Fruit fly (Drosophila melanogaster) whole organism, adult: Measurements from ENCODE around the gene aqrs.
"Not testable (repeated sequence)": the region's sequence is repeated elsewhere in the genome, so short reads cannot be mapped to it uniquely, and the experiment has no call there.

Experiments
- CG11617 ChIP-seq: fragments of 200-800 bp; sonication (Bioruptor generic); optimal IDR thresholded peaks from 2 replicates; lab custom pipeline; 2017; ENCODE audit warnings: mild to moderate bottlenecking, missing biosample characterization, missing genetic modification reagents, missing genetic modification characterization
- CG12768 ChIP-seq: fragments of 200-800 bp; sonication (Bioruptor generic); optimal IDR thresholded peaks from 2 replicates; lab custom pipeline; 2017; ENCODE audit warnings: missing biosample characterization, missing genetic modification characterization, mild to moderate bottlenecking, moderate library complexity, missing genetic modification reagents
- CG14711 ChIP-seq: fragments of 200-800 bp; sonication (Bioruptor generic); optimal IDR thresholded peaks from 2 replicates; lab custom pipeline; 2018; ENCODE audit warnings: missing biosample characterization, mild to moderate bottlenecking, missing genetic modification characterization, moderate library complexity
- CG1620 ChIP-seq: fragments of 200-800 bp; sonication (Bioruptor generic); optimal IDR thresholded peaks from 2 replicates; lab custom pipeline; 2016; ENCODE audit warnings: missing biosample characterization, missing genetic modification characterization
- CG33017 ChIP-seq: fragments of 200-800 bp; sonication (Bioruptor generic); optimal IDR thresholded peaks from 2 replicates; lab custom pipeline; 2018; ENCODE audit warnings: missing biosample characterization, mild to moderate bottlenecking, missing genetic modification characterization, moderate library complexity
- CG5204 ChIP-seq: fragments of 200-800 bp; sonication (Bioruptor generic); optimal IDR thresholded peaks from 2 replicates; lab custom pipeline; 2016; ENCODE audit warnings: missing biosample characterization, missing genetic modification characterization
- CG7045 ChIP-seq: fragments of 200-800 bp; sonication (Bioruptor generic); optimal IDR thresholded peaks from 2 replicates; lab custom pipeline; 2017; ENCODE audit warnings: missing biosample characterization, mild to moderate bottlenecking, missing genetic modification characterization
- CG7101 ChIP-seq: fragments of 200-800 bp; sonication (Bioruptor generic); optimal IDR thresholded peaks from 2 replicates; lab custom pipeline; 2018; ENCODE audit warnings: missing biosample characterization, mild to moderate bottlenecking, missing genetic modification characterization, moderate library complexity
- Clk ChIP-seq: fragments of 200-800 bp; sonication (Bioruptor generic); optimal IDR thresholded peaks from 2 replicates; lab custom pipeline; 2017; ENCODE audit warnings: missing biosample characterization, missing genetic modification characterization
- Crg-1 ChIP-seq: fragments of 200-800 bp; sonication (Bioruptor generic); optimal IDR thresholded peaks from 2 replicates; lab custom pipeline; 2016; ENCODE audit warnings: missing biosample characterization, missing genetic modification characterization
- Hr96 ChIP-seq: fragments of 200-800 bp; sonication (Bioruptor generic); optimal IDR thresholded peaks from 2 replicates; lab custom pipeline; 2016; ENCODE audit warnings: missing biosample characterization, missing genetic modification characterization
- Mnt ChIP-seq: fragments of 200-800 bp; sonication (Bioruptor generic); optimal IDR thresholded peaks from 2 replicates; lab custom pipeline; 2016; ENCODE audit warnings: missing biosample characterization, mild to moderate bottlenecking, missing genetic modification characterization
- bab1 ChIP-seq: fragments of 200-800 bp; sonication (Bioruptor generic); optimal IDR thresholded peaks from 3 replicates; lab custom pipeline; 2019; ENCODE audit warnings: missing biosample characterization, mild to moderate bottlenecking, missing genetic modification characterization, moderate library complexity
- cic ChIP-seq: fragments of 200-800 bp; sonication (Bioruptor generic); optimal IDR thresholded peaks from 2 replicates; lab custom pipeline; 2017; ENCODE audit warnings: missing biosample characterization, mild to moderate bottlenecking, missing genetic modification characterization, moderate library complexity
- cnc ChIP-seq, 2 experiments: fragments of >200 bp; optimal IDR thresholded peaks; 2 replicates each; lab custom pipeline; 2017
- kay ChIP-seq: fragments of 200-800 bp; sonication (Bioruptor generic); peaks from one replicate; lab custom pipeline; 2016; ENCODE audit warnings: missing biosample characterization, missing genetic modification characterization, borderline replicate concordance
- ovo ChIP-seq: fragments of 200-800 bp; sonication (Bioruptor generic); optimal IDR thresholded peaks from 2 replicates; lab custom pipeline; 2016; ENCODE audit warnings: missing biosample characterization, missing genetic modification characterization
- pad ChIP-seq: fragments of 200-800 bp; sonication (Bioruptor generic); optimal IDR thresholded peaks from 3 replicates; lab custom pipeline; 2017; ENCODE audit warnings: missing biosample characterization, missing genetic modification characterization, mild to moderate bottlenecking, moderate library complexity, missing genetic modification reagents
- tj ChIP-seq: fragments of 200-800 bp; sonication (Bioruptor generic); optimal IDR thresholded peaks from 3 replicates; lab custom pipeline; 2017; ENCODE audit warnings: missing biosample characterization, mild to moderate bottlenecking, missing genetic modification characterization, moderate library complexity
- toe ChIP-seq: fragments of 200-800 bp; sonication (Bioruptor generic); optimal IDR thresholded peaks from 2 replicates; lab custom pipeline; 2016; ENCODE audit warnings: missing biosample characterization, missing genetic modification characterization

aqrs gene

DNA sequence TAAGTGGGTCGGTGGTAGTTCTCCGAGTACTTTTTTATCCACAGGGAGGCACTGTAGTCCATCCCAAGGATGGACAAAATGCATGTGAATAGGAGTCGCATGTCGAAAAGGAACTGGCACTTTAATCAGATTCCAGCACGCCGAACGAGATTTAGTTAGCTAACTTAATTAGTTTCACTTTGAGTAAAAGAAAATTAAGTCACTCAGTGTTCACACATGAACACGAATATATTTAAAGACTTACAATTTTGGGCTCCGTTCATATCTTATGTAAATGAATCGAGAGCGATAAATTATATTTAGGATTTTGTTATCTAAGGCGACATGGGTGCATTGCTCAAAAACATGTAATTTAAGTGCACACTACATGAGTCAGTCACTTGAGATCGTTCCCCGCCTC lies at the start of gene aqrs:
TSS of gene aqrs (minus strand) at position 101 of the 400 bp plus-strand sequence.
- TF ChIP-seq CG1620, Hr96, toe (GFP tag; lab: Kevin White, UChicago): not testable (repeated sequence)

dm6 chr3R:28806402-28806801 lies 48.4 kb upstream of the aqrs start, which contains the start of gene CheB98a:
Gene CheB98a (plus strand): TSS chr3R:28806702.
- TF ChIP-seq CG7101, result no peak
- TF ChIP-seq tj (GFP tag; lab: Kevin White, UChicago), result no peak
- TF ChIP-seq pad (GFP tag; lab: Kevin White, UChicago), result no peak
- no peak for TF ChIP-seq Mnt (GFP tag; lab: Kevin White, UChicago)

DNA sequence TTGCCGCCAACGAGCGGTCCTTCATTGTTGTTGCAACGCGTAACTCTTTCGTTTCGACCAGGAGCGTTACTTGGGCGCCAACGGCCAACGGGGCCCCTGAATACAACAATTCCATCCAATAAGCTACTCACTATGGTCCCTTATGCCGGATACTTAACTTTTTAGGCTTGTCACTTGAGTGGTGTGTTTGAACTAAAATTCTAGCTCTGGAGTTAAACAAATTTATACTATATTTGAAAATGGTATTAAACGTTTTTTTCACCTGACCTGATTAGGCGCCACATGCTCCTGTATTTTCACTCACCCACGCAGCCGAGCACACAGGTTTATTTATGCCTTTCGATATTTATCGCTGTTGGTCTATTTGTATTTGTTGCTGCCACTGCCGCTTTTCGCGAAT lies 47.1 kb upstream of the aqrs start:
- TF ChIP-seq Crg-1 (no peak), bab1 (GFP tag; lab: Kevin White, UChicago) (no peak), CG33017 (tag; lab: Kevin White, UChicago) (no peak), CG1620 (GFP tag; lab: Kevin White, UChicago) (no peak), tj (GFP tag; lab: Kevin White, UChicago) (no peak), kay (GFP tag; lab: Kevin White, UChicago) (no peak), pad (GFP tag; lab: Kevin White, UChicago) (no peak), CG5204 (GFP tag; lab: Kevin White, UChicago) (no peak), CG12768 (GFP tag; lab: Kevin White, UChicago) (no peak), cic (GFP tag; lab: Kevin White, UChicago) (no peak)

- TF ChIP-seq CG11617 (no peak), kay (GFP tag; lab: Kevin White, UChicago) (no peak), bab1 (GFP tag; lab: Kevin White, UChicago) (no peak), CG14711 (tag; lab: Kevin White, UChicago) (no peak), tj (GFP tag; lab: Kevin White, UChicago) (no peak), Crg-1 (no peak), CG1620 (GFP tag; lab: Kevin White, UChicago) (no peak), pad (GFP tag; lab: Kevin White, UChicago) (no peak), toe (GFP tag; lab: Kevin White, UChicago) (no peak), Mnt (GFP tag; lab: Kevin White, UChicago) (no peak), Hr96 (GFP tag; lab: Kevin White, UChicago) (no peak)
These were observed 32.2 kb upstream of the aqrs start, which contains the start of gene intr for dm6 chr3R:28790222-28790621. Gene intr (plus strand): TSS chr3R:28790522.

- TF ChIP-seq CG5204 (GFP tag; lab: Kevin White, UChicago), result no peak
- no peak for TF ChIP-seq Hr96 (GFP tag; lab: Kevin White, UChicago)
- no peak for TF ChIP-seq CG11617
- no peak for TF ChIP-seq Crg-1
- TF ChIP-seq ovo, result no peak
- no peak for TF ChIP-seq cic (GFP tag; lab: Kevin White, UChicago)
- no peak for TF ChIP-seq kay (GFP tag; lab: Kevin White, UChicago)
- no peak for TF ChIP-seq cnc (optimal IDR thresholded peaks at IDR 0.05; lab: Kevin White, UChicago)
- TF ChIP-seq Clk (GFP tag; lab: Kevin White, UChicago), result no peak
- TF ChIP-seq pad (GFP tag; lab: Kevin White, UChicago), result no peak
- TF ChIP-seq CG14711 (tag; lab: Kevin White, UChicago), result no peak
- TF ChIP-seq CG1620 (GFP tag; lab: Kevin White, UChicago), result no peak
- no peak for TF ChIP-seq CG7101
- TF ChIP-seq CG7045, result no peak
- TF ChIP-seq CG12768 (GFP tag; lab: Kevin White, UChicago), result no peak
- TF ChIP-seq tj (GFP tag; lab: Kevin White, UChicago), result no peak
- no peak for TF ChIP-seq toe (GFP tag; lab: Kevin White, UChicago)
- no peak for TF ChIP-seq bab1 (GFP tag; lab: Kevin White, UChicago)
These were observed 31.3 kb upstream of the aqrs start, which contains the start of gene CG34295 for dm6 chr3R:28789317-28789716. Gene CG34295 (plus strand): TSS chr3R:28789617.

- TF ChIP-seq CG7045, result no peak
- TF ChIP-seq Mnt (GFP tag; lab: Kevin White, UChicago), result no peak
- TF ChIP-seq CG33017 (tag; lab: Kevin White, UChicago), result no peak
- no peak for TF ChIP-seq kay (GFP tag; lab: Kevin White, UChicago)
- TF ChIP-seq CG12768 (GFP tag; lab: Kevin White, UChicago), result no peak
- TF ChIP-seq CG14711 (tag; lab: Kevin White, UChicago), result no peak
- no peak for TF ChIP-seq CG7101
- TF ChIP-seq Clk (GFP tag; lab: Kevin White, UChicago), result no peak
- TF ChIP-seq CG1620 (GFP tag; lab: Kevin White, UChicago), result no peak
- no peak for TF ChIP-seq pad (GFP tag; lab: Kevin White, UChicago)
- no peak for TF ChIP-seq CG5204 (GFP tag; lab: Kevin White, UChicago)
- TF ChIP-seq bab1 (GFP tag; lab: Kevin White, UChicago), result no peak
These were observed 17.7 kb upstream of the aqrs start for dm6 chr3R:28775703-28776102.

DNA sequence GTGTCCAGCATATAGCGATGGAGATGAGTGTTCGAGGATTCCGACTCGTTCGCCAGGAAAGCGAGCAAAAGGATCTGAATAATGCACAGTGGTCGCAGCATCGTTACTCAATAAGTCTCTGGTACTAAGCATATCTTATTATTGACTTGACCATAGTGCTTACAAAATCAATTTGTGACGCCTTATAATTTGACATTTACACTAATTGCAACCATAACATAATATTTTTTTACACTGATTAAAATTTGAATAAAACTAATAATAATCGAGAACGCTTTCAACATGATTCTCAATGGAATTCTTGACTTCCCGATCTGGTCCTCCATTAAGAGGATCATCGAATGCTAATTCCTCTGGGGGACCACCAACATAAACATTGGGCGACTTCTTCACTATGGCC lies 1.2 kb downstream of the aqrs start, which contains the start of gene CG9997:
TSS of gene CG9997 (minus strand) at position 101 of the 400 bp plus-strand sequence.
- TF ChIP-seq CG1620 (GFP tag; lab: Kevin White, UChicago) (no peak), Clk (GFP tag; lab: Kevin White, UChicago) (no peak), toe (GFP tag; lab: Kevin White, UChicago) (no peak), CG7045 (no peak), cic (GFP tag; lab: Kevin White, UChicago) (no peak), pad (GFP tag; lab: Kevin White, UChicago) (no peak), Mnt (GFP tag; lab: Kevin White, UChicago) (no peak), CG12768 (GFP tag; lab: Kevin White, UChicago) (no peak), ovo (no peak), bab1 (GFP tag; lab: Kevin White, UChicago) (no peak), CG14711 (tag; lab: Kevin White, UChicago) (no peak), Hr96 (GFP tag; lab: Kevin White, UChicago) (no peak), CG33017 (tag; lab: Kevin White, UChicago) (no peak), cnc (optimal IDR thresholded peaks at IDR 0.05; lab: Kevin White, UChicago) (no peak), Crg-1 (no peak), CG11617 (no peak), kay (GFP tag; lab: Kevin White, UChicago) (no peak), tj (GFP tag; lab: Kevin White, UChicago) (no peak)
